Worm (Caenorhabditis elegans): Measurements from ENCODE around the gene catp-3.

The catp-3 gene

ce11 chrV:8108670-8109069 lies 32.9 kb downstream of the catp-3 start, which contains the start of gene myo-5:
myo-5 (plus strand) TSS chrV:8108970.
- no peak for TF ChIP-seq sdz-38 (tag; optimal IDR thresholded peaks at IDR 0.05)
- TF ChIP-seq tbp1 (GFP tag; optimal IDR thresholded peaks at IDR 0.05): no peak
- TF ChIP-seq F39B2.1 (GFP tag; IDR thresholded peaks at IDR 0.05): no peak
- TF ChIP-seq F37B4.10 (GFP tag; IDR thresholded peaks at IDR 0.05): no peak
- TF ChIP-seq xnd-1 (tag; optimal IDR thresholded peaks at IDR 0.05): no peak
- TF ChIP-seq lsy-27 (tag; optimal IDR thresholded peaks at IDR 0.05; ENCODE audit: borderline replicate concordance, insufficient read depth): no peak
- TF ChIP-seq sptf-2 (GFP tag; optimal IDR thresholded peaks at IDR 0.05): no peak
- TF ChIP-seq ets-4 (GFP tag; optimal IDR thresholded peaks at IDR 0.05): no peak
- no peak for TF ChIP-seq ama-1 (optimal IDR thresholded peaks at IDR 0.05)
- no peak for TF ChIP-seq ama-1 (GFP tag; optimal IDR thresholded peaks at IDR 0.05)
- no peak for TF ChIP-seq pha-4 (tag; optimal IDR thresholded peaks at IDR 0.05)

DNA sequence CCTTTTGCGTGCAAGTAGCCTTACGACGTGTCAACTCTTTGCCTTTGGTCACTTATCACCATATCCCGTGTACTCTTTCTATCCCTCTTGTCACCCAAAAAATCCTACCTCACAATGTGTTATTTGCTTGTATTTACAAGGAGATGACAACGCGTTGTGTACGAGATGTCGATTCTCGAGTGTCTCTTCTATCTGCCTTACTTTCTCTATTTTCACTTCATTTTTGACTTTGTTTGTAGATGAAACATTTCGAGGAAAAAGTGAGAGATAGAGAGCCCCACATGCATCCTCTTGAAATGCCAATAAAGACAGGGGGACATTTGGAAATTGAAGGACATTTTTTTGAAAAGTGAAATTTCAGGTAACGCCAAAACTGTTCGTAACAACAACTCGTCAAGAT lies 35.0 kb downstream of the catp-3 start:
- TF ChIP-seq egrh-3 (GFP tag; IDR thresholded peaks at IDR 0.05): no peak
- no peak for TF ChIP-seq T07F8.4 (tag; optimal IDR thresholded peaks at IDR 0.05)
- TF ChIP-seq tlf-1 (GFP tag; optimal IDR thresholded peaks at IDR 0.05): no peak
- TF ChIP-seq sdz-38 (tag; optimal IDR thresholded peaks at IDR 0.05): no peak
- no peak for TF ChIP-seq rcor-1 (GFP tag; IDR thresholded peaks at IDR 0.05)
- no peak for TF ChIP-seq ztf-6 (GFP tag; IDR thresholded peaks at IDR 0.05)
- TF ChIP-seq cebp-2 (GFP tag; IDR thresholded peaks at IDR 0.05): no peak
- no peak for TF ChIP-seq atf-7 (tag; optimal IDR thresholded peaks at IDR 0.05)
- no peak for TF ChIP-seq aptf-2 (GFP tag; conservative IDR thresholded peaks at IDR 0.05)
- no peak for TF ChIP-seq mes-4 (tag; optimal IDR thresholded peaks at IDR 0.05)
- no peak for TF ChIP-seq B0336.3 (GFP tag; IDR thresholded peaks at IDR 0.05)
- TF ChIP-seq nfya-1 (tag; optimal IDR thresholded peaks at IDR 0.05; ENCODE audit: borderline replicate concordance, insufficient read depth): no peak
- no peak for TF ChIP-seq zfh-2 (GFP tag; conservative IDR thresholded peaks at IDR 0.05)
- no peak for TF ChIP-seq repo-1 (tag; optimal IDR thresholded peaks at IDR 0.05)
- no peak for TF ChIP-seq ztf-26 (tag; optimal IDR thresholded peaks at IDR 0.05)
- no peak for TF ChIP-seq unc-62 (GFP tag; optimal IDR thresholded peaks at IDR 0.05)
- TF ChIP-seq hrde-1 (tag; optimal IDR thresholded peaks at IDR 0.05; ENCODE audit: borderline replicate concordance): no peak
- TF ChIP-seq lsy-27 (tag; optimal IDR thresholded peaks at IDR 0.05; ENCODE audit: borderline replicate concordance, insufficient read depth): no peak
- TF ChIP-seq B0035.1 (tag; optimal IDR thresholded peaks at IDR 0.05): no peak

- TF ChIP-seq F55B11.4 (tag; optimal IDR thresholded peaks at IDR 0.05; ENCODE audit: borderline replicate concordance, insufficient read depth): no peak
- TF ChIP-seq rpc-1 (optimal IDR thresholded peaks at IDR 0.05): no peak
- no peak for TF ChIP-seq rpc-1 (tag; optimal IDR thresholded peaks at IDR 0.05)
- TF ChIP-seq F10E7.11 (tag; optimal IDR thresholded peaks at IDR 0.05): no peak
These were observed 38.7 kb downstream of the catp-3 start for ce11 chrV:8114542-8114941.

- TF ChIP-seq pbrm-1 (GFP tag; IDR thresholded peaks at IDR 0.05): no peak
- no peak for TF ChIP-seq egl-44 (GFP tag; IDR thresholded peaks at IDR 0.05)
- no peak for TF ChIP-seq F55B11.4 (tag; optimal IDR thresholded peaks at IDR 0.05; ENCODE audit: borderline replicate concordance, insufficient read depth)
- no peak for TF ChIP-seq lag-1 (GFP tag; IDR thresholded peaks at IDR 0.05)
- TF ChIP-seq let-607 (tag; optimal IDR thresholded peaks at IDR 0.05): no peak
- no peak for TF ChIP-seq rcor-1 (GFP tag; IDR thresholded peaks at IDR 0.05)
- TF ChIP-seq F57C9.4 (tag; optimal IDR thresholded peaks at IDR 0.05): no peak
- no peak for TF ChIP-seq nhr-120 (GFP tag; IDR thresholded peaks at IDR 0.05)
- TF ChIP-seq madf-10 (tag; optimal IDR thresholded peaks at IDR 0.05): no peak
- no peak for TF ChIP-seq ama-1 (optimal IDR thresholded peaks at IDR 0.05)
- no peak for TF ChIP-seq ama-1 (GFP tag; optimal IDR thresholded peaks at IDR 0.05)
- TF ChIP-seq Y53G8AR.9 (GFP tag; conservative IDR thresholded peaks at IDR 0.05): no peak
- TF ChIP-seq ceh-91 (GFP tag; IDR thresholded peaks at IDR 0.05): no peak
These were observed 42.2 kb downstream of the catp-3 start, which contains the start of gene D1014.7 for ce11 chrV:8117964-8118363. D1014.7 (plus strand) TSS chrV:8118264.
